Fruit fly (Drosophila melanogaster): ENCODE results near the gene Ugt304A1.

The Ugt304A1 gene

dm6 chr3R:11209801-11210402 lies 34.7 kb upstream of the Ugt304A1 start, which contains the start of the genes SdhC and Tctp (continued):
- peak; percentile 39 for TF ChIP-seq CG10462 (GFP tag; optimal IDR thresholded peaks at IDR 0.05)
- peak; percentile 49; the same call in 1 of the 2 replicates for TF ChIP-seq amos (GFP tag; IDR thresholded peaks at IDR 0.05; ENCODE audit: partially characterized antibody)
- TF ChIP-seq CG2202 (tag; optimal IDR thresholded peaks at IDR 0.05): peak; percentile 14
- TF ChIP-seq D19A (tag; optimal IDR thresholded peaks at IDR 0.05): peak; percentile 6
- no peak for TF ChIP-seq HLH3B (GFP tag; IDR thresholded peaks at IDR 0.05)
- TF ChIP-seq D (optimal IDR thresholded peaks at IDR 0.05): no peak
- TF ChIP-seq D (GFP tag; optimal IDR thresholded peaks at IDR 0.05): no peak
- no peak for TF ChIP-seq btn (GFP tag; optimal IDR thresholded peaks at IDR 0.05)
- no peak for TF ChIP-seq CG11695 (GFP tag; IDR thresholded peaks at IDR 0.05)
- no peak for TF ChIP-seq CG6654 (GFP tag; optimal IDR thresholded peaks at IDR 0.05)
- TF ChIP-seq sim (GFP tag; IDR thresholded peaks at IDR 0.05): no peak
- peak; percentile 50 for TF ChIP-seq Fer1 (GFP tag; optimal IDR thresholded peaks at IDR 0.05)
- peak; percentile 62 for TF ChIP-seq CG9727 (GFP tag; optimal IDR thresholded peaks at IDR 0.05)
- TF ChIP-seq Scr (GFP tag; IDR thresholded peaks at IDR 0.05; ENCODE audit: partially characterized antibody): peak; percentile 64
- no peak for TF ChIP-seq NK7.1 (GFP tag; optimal IDR thresholded peaks at IDR 0.05)
- peak; percentile 46 for TF ChIP-seq Bteb2 (GFP tag; optimal IDR thresholded peaks at IDR 0.05)
- TF ChIP-seq CG7745 (tag; optimal IDR thresholded peaks at IDR 0.05): no peak
- no peak for TF ChIP-seq en (GFP tag; optimal IDR thresholded peaks at IDR 0.05)
- no peak for TF ChIP-seq fru (optimal IDR thresholded peaks at IDR 0.05)
- no peak for TF ChIP-seq sc (optimal IDR thresholded peaks at IDR 0.05)
- TF ChIP-seq sc (GFP tag; optimal IDR thresholded peaks at IDR 0.05): no peak
- TF ChIP-seq unc-4 (GFP tag; IDR thresholded peaks at IDR 0.05; ENCODE audit: partially characterized antibody): 0 out of 2 replicates have a peak, but pooled peaks have one; percentile 51
- TF ChIP-seq vnd (GFP tag; IDR thresholded peaks at IDR 0.05; ENCODE audit: partially characterized antibody): no peak
- no peak for TF ChIP-seq CG6854 (GFP tag; optimal IDR thresholded peaks at IDR 0.05)
- no peak for TF ChIP-seq cas (GFP tag; IDR thresholded peaks at IDR 0.05)
- TF ChIP-seq kah (GFP tag; optimal IDR thresholded peaks at IDR 0.05): peak; percentile 13
- TF ChIP-seq Hey (tag; optimal IDR thresholded peaks at IDR 0.05): no peak
- TF ChIP-seq klu (GFP tag; IDR thresholded peaks at IDR 0.05): no peak
- no peak for TF ChIP-seq CG4282 (GFP tag; optimal IDR thresholded peaks at IDR 0.05)
- no peak for TF ChIP-seq gt (GFP tag; IDR thresholded peaks at IDR 0.05)
- no peak for TF ChIP-seq otp (GFP tag; IDR thresholded peaks at IDR 0.05)
- TF ChIP-seq Dip2 (GFP tag; IDR thresholded peaks at IDR 0.05): no peak
- TF ChIP-seq CG16815 (GFP tag; optimal IDR thresholded peaks at IDR 0.05): no peak
- TF ChIP-seq CG8089 (GFP tag; optimal IDR thresholded peaks at IDR 0.05): no peak
- peak; percentile 18 for TF ChIP-seq pb (GFP tag; optimal IDR thresholded peaks at IDR 0.05)
- TF ChIP-seq Bgb (GFP tag; IDR thresholded peaks at IDR 0.05; ENCODE audit: partially characterized antibody): peak; percentile 66
- no peak for TF ChIP-seq CG10565 (GFP tag; optimal IDR thresholded peaks at IDR 0.05)
- TF ChIP-seq exex (tag; optimal IDR thresholded peaks at IDR 0.05): peak; percentile 23
- TF ChIP-seq ro (GFP tag; IDR thresholded peaks at IDR 0.05): no peak
- TF ChIP-seq CG15011 (GFP tag; optimal IDR thresholded peaks at IDR 0.05): no peak
- peak; percentile 57; the same call in 1 of the 2 replicates for TF ChIP-seq CG42726 (GFP tag; IDR thresholded peaks at IDR 0.05; ENCODE audit: partially characterized antibody)
- TF ChIP-seq Pdp1 (GFP tag; optimal IDR thresholded peaks at IDR 0.05): peak in 1 of 2 experiments; percentile 2
- peak in 1 of 3 experiments; percentile 59 for TF ChIP-seq lola (GFP tag; optimal IDR thresholded peaks at IDR 0.05)
- TF ChIP-seq CG11723 (GFP tag; optimal IDR thresholded peaks at IDR 0.05): no peak
- TF ChIP-seq CG15073 (GFP tag; optimal IDR thresholded peaks at IDR 0.05): no peak
- TF ChIP-seq CG32772 (GFP tag; IDR thresholded peaks at IDR 0.05): no peak
- no peak for TF ChIP-seq CG12236 (GFP tag; optimal IDR thresholded peaks at IDR 0.05)
- TF ChIP-seq CG7357 (GFP tag; IDR thresholded peaks at IDR 0.05): no peak
- TF ChIP-seq Dref (GFP tag; IDR thresholded peaks at IDR 0.05): peak; percentile 74
- TF ChIP-seq CG4820 (GFP tag; optimal IDR thresholded peaks at IDR 0.05): peak; percentile 72
- TF ChIP-seq HLH54F (GFP tag; optimal IDR thresholded peaks at IDR 0.05): peak; percentile 39
